Worm (Caenorhabditis elegans) whole organism, L1 larva: ENCODE measurements around the gene dnj-23.

Experiments used
- C16A3.4 ChIP-seq: fragments of 150-350 bp; optimal IDR thresholded peaks from 2 replicates; lab custom pipeline; 2014; ENCODE audit warnings: missing biosample characterization, missing genetic modification characterization
- C34B4.2 ChIP-seq: sonication (generic microtip); optimal IDR thresholded peaks from 2 replicates; lab custom pipeline; 2017; ENCODE audit warnings: mild to moderate bottlenecking, missing genetic modification characterization, missing compliant biosample characterization
- F16B12.6 ChIP-seq: fragments of 150-350 bp; optimal IDR thresholded peaks from 2 replicates; lab custom pipeline; 2014; ENCODE audit warnings: missing biosample characterization, missing genetic modification characterization
- alr-1 ChIP-seq: fragments of 200-800 bp; sonication (Bioruptor generic); optimal IDR thresholded peaks from 2 replicates; lab custom pipeline; 2018; ENCODE audit warnings: borderline replicate concordance, mild to moderate bottlenecking, missing genetic modification characterization, missing compliant biosample characterization
- aly-2 ChIP-seq: fragments of 150-350 bp; optimal IDR thresholded peaks from 2 replicates; lab custom pipeline; 2014; ENCODE audit warnings: missing biosample characterization, missing genetic modification characterization
- ama-1 ChIP-seq: fragments of 150-350 bp; optimal IDR thresholded peaks from 2 replicates; lab custom pipeline; 2014
- blmp-1 ChIP-seq: fragments of 150-350 bp; optimal IDR thresholded peaks from 2 replicates; lab custom pipeline; 2014; ENCODE audit warnings: missing biosample characterization, missing genetic modification characterization
- ceh-63 ChIP-seq: fragments of 200-800 bp; sonication (Bioruptor generic); optimal IDR thresholded peaks from 2 replicates; lab custom pipeline; 2018; ENCODE audit warnings: mild to moderate bottlenecking, missing genetic modification characterization, missing compliant biosample characterization
- ceh-82 ChIP-seq, 3 experiments: fragments of 150-350 bp in 1 of 3; sonication (generic microtip) in 2 of 3; optimal IDR thresholded peaks; 2 replicates each; lab custom pipeline; 2014 to 2017; ENCODE audit warnings: missing biosample characterization in 3 of 3, missing genetic modification characterization in 3 of 3
- ceh-88 ChIP-seq: fragments of 200-800 bp; sonication (Bioruptor generic); IDR thresholded peaks from 2 replicates; pipeline ENCODE4 v1.3.6; 2022; ENCODE audit warnings: missing genetic modification characterization, missing compliant biosample characterization
- ceh-90 ChIP-seq: sonication (generic microtip); optimal IDR thresholded peaks from 2 replicates; lab custom pipeline; 2016; ENCODE audit warnings: missing genetic modification characterization, missing compliant biosample characterization
- efl-1 ChIP-seq, 4 experiments: fragments of 150-350 bp; optimal IDR thresholded peaks in 3 of 4; peaks in 1 of 4; 1 replicate in 1 of 4; 2 replicates in 3 of 4; lab custom pipeline; 2014; ENCODE audit warnings: missing biosample characterization in 2 of 4, missing genetic modification characterization in 2 of 4, missing genetic modification reagents in 2 of 4
- egl-13 ChIP-seq: sonication (generic microtip); optimal IDR thresholded peaks from 2 replicates; lab custom pipeline; 2016; ENCODE audit warnings: missing genotype, missing genetic modification reagents, missing genetic modification characterization, missing compliant biosample characterization
- egl-27 ChIP-seq, 2 experiments: fragments of 150-350 bp in 1 of 2; sonication (generic microtip); optimal IDR thresholded peaks; 3 replicates each; lab custom pipeline; 2017 to 2018; ENCODE audit warnings: missing biosample characterization in 2 of 2, missing genetic modification characterization in 2 of 2, missing genetic modification reagents in 2 of 2
- elt-2 ChIP-seq: sonication (generic microtip); optimal IDR thresholded peaks from 2 replicates; lab custom pipeline; 2016; ENCODE audit warnings: missing genetic modification characterization, mild to moderate bottlenecking, inconsistent platforms, missing compliant biosample characterization, missing genetic modification reagents
- elt-3 ChIP-seq, 6 experiments: fragments of 150-350 bp in 1 of 6; sonication (generic microtip); optimal IDR thresholded peaks; 2 replicates each; lab custom pipeline; 2017 to 2018; ENCODE audit warnings: missing biosample characterization in 6 of 6, missing genetic modification characterization in 6 of 6, inconsistent platforms in 1 of 6
- ets-5 ChIP-seq: fragments of 200-800 bp; sonication (Bioruptor generic); IDR thresholded peaks from 2 replicates; pipeline ENCODE4 v1.3.6; 2022; ENCODE audit warnings: missing genetic modification characterization, missing compliant biosample characterization
- fkh-10 ChIP-seq: sonication (generic microtip); optimal IDR thresholded peaks from 2 replicates; lab custom pipeline; 2017; ENCODE audit warnings: missing biosample characterization, missing genetic modification reagents, missing genetic modification characterization
- fkh-4 ChIP-seq: sonication (generic microtip); optimal IDR thresholded peaks from 2 replicates; lab custom pipeline; 2016; ENCODE audit warnings: missing compliant biosample characterization, missing genetic modification characterization, borderline replicate concordance
- fkh-8 ChIP-seq: sonication (generic microtip); optimal IDR thresholded peaks from 2 replicates; lab custom pipeline; 2016; ENCODE audit warnings: mild to moderate bottlenecking, missing genetic modification characterization, missing compliant biosample characterization
- fos-1 ChIP-seq: fragments of 150-350 bp; optimal IDR thresholded peaks from 2 replicates; lab custom pipeline; 2014; ENCODE audit warnings: missing biosample characterization, missing genetic modification characterization
- grh-1 ChIP-seq: fragments of 200-800 bp; sonication (Bioruptor generic); IDR thresholded peaks from 2 replicates; pipeline ENCODE4 v1.3.6; 2022; ENCODE audit warnings: missing genetic modification reagents, missing genetic modification characterization, missing compliant biosample characterization
- hlh-17 ChIP-seq: fragments of 200-800 bp; sonication (Bioruptor generic); optimal IDR thresholded peaks from 2 replicates; lab custom pipeline; 2018; ENCODE audit warnings: missing genetic modification characterization, mild to moderate bottlenecking, missing compliant biosample characterization, moderate library complexity, borderline replicate concordance
- hlh-4 ChIP-seq: sonication (generic microtip); optimal IDR thresholded peaks from 2 replicates; lab custom pipeline; 2016; ENCODE audit warnings: mild to moderate bottlenecking, missing genetic modification characterization, missing compliant biosample characterization
- hpl-2 ChIP-seq: fragments of 150-350 bp; optimal IDR thresholded peaks from 2 replicates; lab custom pipeline; 2014; ENCODE audit warnings: missing biosample characterization, missing genetic modification reagents, missing genetic modification characterization
- irx-1 ChIP-seq: sonication (generic microtip); optimal IDR thresholded peaks from 2 replicates; lab custom pipeline; 2016; ENCODE audit warnings: missing genetic modification characterization, missing compliant biosample characterization
- isw-1 ChIP-seq: fragments of 200-800 bp; sonication (Bioruptor generic); IDR thresholded peaks from 2 replicates; pipeline ENCODE4 v1.3.6; 2022; ENCODE audit warnings: missing genetic modification characterization, missing compliant biosample characterization
- jun-1 ChIP-seq: fragments of 150-350 bp; optimal IDR thresholded peaks from 2 replicates; lab custom pipeline; 2014; ENCODE audit warnings: missing biosample characterization, missing genetic modification reagents, missing genetic modification characterization
- lin-13 ChIP-seq: fragments of 150-350 bp; optimal IDR thresholded peaks from 2 replicates; lab custom pipeline; 2014; ENCODE audit warnings: missing biosample characterization, missing genetic modification reagents, missing genetic modification characterization
- lin-15B ChIP-seq: fragments of 150-350 bp; sonication (generic microtip); optimal IDR thresholded peaks from 3 replicates; lab custom pipeline; 2014; ENCODE audit warnings: missing biosample characterization, missing genetic modification characterization
- lin-35 ChIP-seq, 2 experiments: fragments of 150-350 bp; optimal IDR thresholded peaks; 2 replicates each; lab custom pipeline; 2014; ENCODE audit warnings: missing biosample characterization in 2 of 2, missing genetic modification characterization in 2 of 2, missing genetic modification reagents in 2 of 2
- lsy-2 ChIP-seq, 2 experiments: fragments of 150-350 bp; optimal IDR thresholded peaks; 2 replicates each; lab custom pipeline; 2014; ENCODE audit warnings: missing biosample characterization in 2 of 2, missing genetic modification characterization in 2 of 2
- mab-9 ChIP-seq: fragments of 200-800 bp; sonication (Bioruptor generic); IDR thresholded peaks from 2 replicates; pipeline ENCODE4 v1.3.6; 2022; ENCODE audit warnings: missing genetic modification reagents, missing genetic modification characterization, missing compliant biosample characterization
- mdl-1 ChIP-seq, 2 experiments: fragments of 150-350 bp; optimal IDR thresholded peaks; 2 replicates each; lab custom pipeline; 2014 to 2017; ENCODE audit warnings: missing biosample characterization in 2 of 2, missing genetic modification characterization in 2 of 2, inconsistent platforms in 1 of 2
- nhr-12 ChIP-seq: sonication (generic microtip); optimal IDR thresholded peaks from 2 replicates; lab custom pipeline; 2017; ENCODE audit warnings: missing biosample characterization, missing genetic modification characterization
- nhr-19 ChIP-seq: fragments of 200-800 bp; sonication (Bioruptor generic); conservative IDR thresholded peaks from 2 replicates; pipeline ENCODE4 v1.3.6; 2022; ENCODE audit warnings: missing genetic modification characterization, missing compliant biosample characterization
- nhr-20 ChIP-seq: sonication (generic microtip); optimal IDR thresholded peaks from 2 replicates; lab custom pipeline; 2016; ENCODE audit warnings: mild to moderate bottlenecking, missing genetic modification characterization, missing compliant biosample characterization
- nhr-28 ChIP-seq: fragments of 150-350 bp; optimal IDR thresholded peaks from 2 replicates; lab custom pipeline; 2014; ENCODE audit warnings: missing biosample characterization, missing genetic modification characterization
- nhr-47 ChIP-seq: sonication (generic microtip); optimal IDR thresholded peaks from 2 replicates; lab custom pipeline; 2016; ENCODE audit warnings: mild to moderate bottlenecking, missing genetic modification characterization, moderate library complexity, missing compliant biosample characterization
- nhr-71 ChIP-seq: sonication (generic microtip); optimal IDR thresholded peaks from 2 replicates; lab custom pipeline; 2016; ENCODE audit warnings: mild to moderate bottlenecking, missing genetic modification characterization, moderate library complexity, missing compliant biosample characterization
- nhr-76 ChIP-seq: sonication (generic microtip); optimal IDR thresholded peaks from 2 replicates; lab custom pipeline; 2017; ENCODE audit warnings: missing biosample characterization, missing genetic modification characterization
- nhr-84 ChIP-seq: sonication (generic microtip); optimal IDR thresholded peaks from 2 replicates; lab custom pipeline; 2017; ENCODE audit warnings: missing biosample characterization, missing genetic modification characterization
- nhr-90 ChIP-seq: sonication (generic microtip); optimal IDR thresholded peaks from 2 replicates; lab custom pipeline; 2016; ENCODE audit warnings: mild to moderate bottlenecking, missing genetic modification characterization, missing compliant biosample characterization; ENCODE audit not compliant: poor library complexity
- pax-3 ChIP-seq: fragments of 200-800 bp; sonication (Bioruptor generic); optimal IDR thresholded peaks from 2 replicates; lab custom pipeline; 2018; ENCODE audit warnings: mild to moderate bottlenecking, missing genetic modification characterization, moderate library complexity, missing compliant biosample characterization
- skn-1 ChIP-seq: fragments of 150-350 bp; optimal IDR thresholded peaks from 2 replicates; lab custom pipeline; 2014; ENCODE audit warnings: missing biosample characterization, missing genetic modification characterization
- snpc-4 ChIP-seq: fragments of 150-350 bp; optimal IDR thresholded peaks from 2 replicates; lab custom pipeline; 2014; ENCODE audit warnings: missing biosample characterization, missing genetic modification characterization
- snu-23 ChIP-seq: sonication (generic microtip); optimal IDR thresholded peaks from 2 replicates; lab custom pipeline; 2016; ENCODE audit warnings: missing genetic modification characterization, missing compliant biosample characterization
- swsn-7 ChIP-seq: sonication (generic microtip); optimal IDR thresholded peaks from 2 replicates; lab custom pipeline; 2016; ENCODE audit warnings: missing genetic modification characterization, missing compliant biosample characterization
- tbx-2 ChIP-seq: sonication (generic microtip); optimal IDR thresholded peaks from 2 replicates; lab custom pipeline; 2016; ENCODE audit warnings: missing genetic modification characterization, missing compliant biosample characterization
- unc-30 ChIP-seq: sonication (generic microtip); optimal IDR thresholded peaks from 2 replicates; lab custom pipeline; 2017; ENCODE audit warnings: missing biosample characterization, missing genetic modification characterization
- unc-86 ChIP-seq: sonication (generic microtip); optimal IDR thresholded peaks from 2 replicates; lab custom pipeline; 2016; ENCODE audit warnings: missing genetic modification characterization, missing compliant biosample characterization
- xbp-1 ChIP-seq: sonication (generic microtip); optimal IDR thresholded peaks from 2 replicates; lab custom pipeline; 2016; ENCODE audit warnings: missing genetic modification characterization, missing compliant biosample characterization
- zag-1 ChIP-seq: fragments of 150-350 bp; optimal IDR thresholded peaks from 2 replicates; lab custom pipeline; 2014; ENCODE audit warnings: missing biosample characterization, missing genetic modification characterization

The dnj-23 gene

DNA sequence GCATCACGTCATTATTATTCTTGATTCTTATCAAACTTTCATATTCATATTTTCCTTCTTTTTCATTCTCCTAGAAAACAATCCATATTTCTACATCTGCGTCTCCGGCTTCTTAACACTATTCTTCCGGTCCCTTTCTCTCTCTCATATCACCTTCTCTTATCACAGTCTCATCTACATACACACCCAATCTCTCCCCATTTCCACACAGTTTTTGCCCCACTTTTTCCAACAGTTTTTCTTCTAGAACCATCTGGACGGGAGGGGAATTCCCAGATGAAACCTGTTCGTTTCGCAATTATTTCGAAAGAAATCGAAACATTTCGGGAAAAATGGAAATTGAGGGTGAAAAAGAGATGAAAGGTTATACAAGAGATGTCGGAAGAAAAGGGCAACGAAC is 19.7 kb upstream of the dnj-23 start (continued):
- TF ChIP-seq nhr-28 (tag; lab: Kevin White, UChicago) (no peak), lin-13 (GFP tag; lab: Kevin White, UChicago) (no peak), lsy-2 (tag; optimal IDR thresholded peaks at IDR 0.05; lab: Kevin White, UChicago) (peak in 1 of 2 experiments; percentile 36), skn-1 (tag; lab: Kevin White, UChicago) (peak; percentile 80), nhr-19 (no peak), lin-35 (GFP tag; optimal IDR thresholded peaks at IDR 0.05; lab: Kevin White, UChicago) (peak in 1 of 2 experiments; percentile 57), hpl-2 (no peak), zag-1 (tag; lab: Kevin White, UChicago) (no peak), unc-86 (tag; lab: Kevin White, UChicago) (no peak), nhr-47 (tag; lab: Kevin White, UChicago) (no peak), efl-1 (optimal IDR thresholded peaks at IDR 0.05; lab: Kevin White, UChicago) (peak in 1 of 2 experiments; percentile 25), efl-1 (GFP tag; optimal IDR thresholded peaks at IDR 0.05 in 1 of 2; lab: Kevin White, UChicago) (peak in 1 of 2 experiments; percentile 0), fkh-10 (no peak), xbp-1 (tag; lab: Kevin White, UChicago) (no peak), ceh-63 (GFP tag; lab: Kevin White, UChicago) (no peak), nhr-76 (no peak), snpc-4 (tag; lab: Kevin White, UChicago) (no peak), nhr-71 (tag; lab: Kevin White, UChicago) (peak; percentile 32), fkh-4 (tag; lab: Kevin White, UChicago) (no peak), jun-1 (tag; lab: Kevin White, UChicago) (no peak), C16A3.4 (tag; lab: Kevin White, UChicago) (peak; percentile 5), ceh-82 (tag; optimal IDR thresholded peaks at IDR 0.05; lab: Kevin White, UChicago) (peak in 1 of 3 experiments; percentile 22), C34B4.2 (tag; lab: Kevin White, UChicago) (no peak), isw-1 (GFP tag; lab: Robert Waterston, UW) (no peak), mdl-1 (tag; optimal IDR thresholded peaks at IDR 0.05; lab: Kevin White, UChicago) (peak in 1 of 2 experiments; percentile 2), mab-9 (no peak), irx-1 (tag; lab: Kevin White, UChicago) (no peak), ceh-88 (no peak), nhr-12 (tag; lab: Kevin White, UChicago) (no peak), snu-23 (GFP tag; lab: Kevin White, UChicago) (peak; percentile 19), elt-2 (peak; percentile 79), fos-1 (no peak), grh-1 (GFP tag; lab: Robert Waterston, UW) (peak; percentile 50), tbx-2 (tag; lab: Kevin White, UChicago) (no peak), aly-2 (tag; lab: Kevin White, UChicago) (no peak), pax-3 (tag; lab: Kevin White, UChicago) (no peak), ama-1 (lab: Kevin White, UChicago) (no peak), ets-5 (GFP tag; lab: Robert Waterston, UW) (no peak), egl-27 (tag; optimal IDR thresholded peaks at IDR 0.05; lab: Kevin White, UChicago) (no peak), nhr-20 (tag; lab: Kevin White, UChicago) (peak; percentile 39), nhr-90 (peak; percentile 7), ceh-90 (tag; lab: Kevin White, UChicago) (no peak), egl-13 (tag; lab: Kevin White, UChicago) (no peak), hlh-4 (no peak), swsn-7 (tag; lab: Kevin White, UChicago) (no peak), F16B12.6 (tag; lab: Kevin White, UChicago) (no peak), hlh-17 (GFP tag; lab: Kevin White, UChicago) (no peak), fkh-8 (no peak), unc-30 (tag; lab: Kevin White, UChicago) (no peak), alr-1 (tag; lab: Kevin White, UChicago) (no peak), elt-3 (tag; optimal IDR thresholded peaks at IDR 0.05; lab: Kevin White, UChicago) (peak in 4 of 6 experiments; percentile 15 to 93 (median 91)), nhr-84 (tag; lab: Kevin White, UChicago) (no peak), lin-15B (tag; lab: Kevin White, UChicago) (no peak), blmp-1 (tag; lab: Kevin White, UChicago) (peak; percentile 98)
